Fruit fly (Drosophila melanogaster) whole organism, embryonic: ENCODE data around the gene Vav.

Source experiments
- Asciz ChIP-seq: fragments of 200-800 bp; sonication (Bioruptor generic); optimal IDR thresholded peaks from 2 replicates; lab custom pipeline; 2017; ENCODE audit warnings: missing biosample characterization, mild to moderate bottlenecking, missing genetic modification characterization, missing genetic modification reagents
- Awh ChIP-seq: fragments of 200-800 bp; sonication (Bioruptor generic); IDR thresholded peaks from 2 replicates; pipeline ENCODE4, ENCODE4 v1.3.6; 2022; ENCODE audit warnings: missing biosample characterization, missing genetic modification characterization
- Blimp-1 ChIP-seq: fragments of 200-800 bp; sonication (Bioruptor generic); optimal IDR thresholded peaks from 3 replicates; lab custom pipeline; 2018; ENCODE audit warnings: missing biosample characterization, missing genetic modification characterization, mild to moderate bottlenecking, moderate library complexity, missing genetic modification reagents
- CG10543 ChIP-seq: fragments of 200-800 bp; sonication (Bioruptor generic); optimal IDR thresholded peaks from 3 replicates; lab custom pipeline; 2017; ENCODE audit warnings: missing biosample characterization, mild to moderate bottlenecking, missing genetic modification characterization, moderate library complexity
- CG12236 ChIP-seq: fragments of 200-800 bp; sonication (Bioruptor generic); optimal IDR thresholded peaks from 2 replicates; lab custom pipeline; 2016; ENCODE audit warnings: missing biosample characterization, missing genetic modification characterization
- CG13123 ChIP-seq: fragments of 200-800 bp; sonication (Bioruptor generic); optimal IDR thresholded peaks from 2 replicates; lab custom pipeline; 2016; ENCODE audit warnings: missing biosample characterization, missing genetic modification characterization
- CG15011 ChIP-seq: fragments of 200-800 bp; sonication (Bioruptor generic); optimal IDR thresholded peaks from 3 replicates; lab custom pipeline; 2018; ENCODE audit warnings: missing biosample characterization, mild to moderate bottlenecking, missing genetic modification characterization
- CG16813 ChIP-seq: fragments of 200-800 bp; sonication (Bioruptor generic); IDR thresholded peaks from 3 replicates; pipeline ENCODE4 v1.3.6; 2022; ENCODE audit warnings: missing biosample characterization, missing genetic modification characterization; ENCODE audit not compliant: partially characterized antibody
- CG18619 ChIP-seq: fragments of 200-800 bp; sonication (Bioruptor generic); optimal IDR thresholded peaks from 3 replicates; lab custom pipeline; 2017; ENCODE audit warnings: missing biosample characterization, mild to moderate bottlenecking, missing genetic modification characterization
- CG31441 ChIP-seq: fragments of 200-800 bp; sonication (Bioruptor generic); IDR thresholded peaks from 2 replicates; pipeline ENCODE4 v1.3.6; 2022; ENCODE audit warnings: missing biosample characterization, missing genetic modification characterization
- CG32772 ChIP-seq: fragments of 200-800 bp; sonication (Bioruptor generic); IDR thresholded peaks from 2 replicates; pipeline ENCODE4 v1.3.6; 2022; ENCODE audit warnings: missing biosample characterization, missing genetic modification characterization
- CG34224 ChIP-seq: fragments of 200-800 bp; sonication (Bioruptor generic); IDR thresholded peaks from 3 replicates; pipeline ENCODE4 v1.3.6; 2022; ENCODE audit warnings: missing biosample characterization, missing genetic modification characterization; ENCODE audit not compliant: partially characterized antibody
- CG3995 ChIP-seq: fragments of 200-800 bp; sonication (Bioruptor generic); optimal IDR thresholded peaks from 3 replicates; lab custom pipeline; 2016; ENCODE audit warnings: missing biosample characterization, missing genetic modification characterization
- CG4617 ChIP-seq: fragments of 200-800 bp; sonication (Bioruptor generic); optimal IDR thresholded peaks from 3 replicates; lab custom pipeline; 2016; ENCODE audit warnings: missing biosample characterization, missing genetic modification characterization, borderline replicate concordance
- CG4854 ChIP-seq: fragments of 200-800 bp; sonication (Bioruptor generic); optimal IDR thresholded peaks from 2 replicates; lab custom pipeline; 2016; ENCODE audit warnings: missing biosample characterization, missing genetic modification characterization, inconsistent platforms
- CG8281 ChIP-seq: fragments of 200-800 bp; sonication (Bioruptor generic); optimal IDR thresholded peaks from 2 replicates; lab custom pipeline; 2018; ENCODE audit warnings: missing biosample characterization, mild to moderate bottlenecking, missing genetic modification characterization, moderate library complexity
- CG8388 ChIP-seq: fragments of 200-800 bp; sonication (Bioruptor generic); optimal IDR thresholded peaks from 2 replicates; lab custom pipeline; 2019; ENCODE audit warnings: missing biosample characterization, mild to moderate bottlenecking, missing genetic modification characterization, moderate library complexity
- CHES-1-like ChIP-seq: fragments of 200-800 bp; sonication (Bioruptor generic); optimal IDR thresholded peaks from 2 replicates; lab custom pipeline; 2016; ENCODE audit warnings: missing biosample characterization, missing genetic modification characterization
- Dek ChIP-seq: fragments of 200-800 bp; sonication (Bioruptor generic); optimal IDR thresholded peaks from 3 replicates; lab custom pipeline; 2019; ENCODE audit warnings: missing biosample characterization, mild to moderate bottlenecking, missing genetic modification characterization, moderate library complexity
- Dfd ChIP-seq, 2 experiments: fragments of >200 bp; optimal IDR thresholded peaks; 2 replicates each; lab custom pipeline; 2017; ENCODE audit warnings: missing biosample characterization in 2 of 2, missing genetic modification characterization in 2 of 2
- ERR ChIP-seq: fragments of 200-800 bp; sonication (Bioruptor generic); optimal IDR thresholded peaks from 2 replicates; lab custom pipeline; 2016; ENCODE audit warnings: missing biosample characterization, missing genetic modification characterization
- GATAe ChIP-seq: fragments of 200-800 bp; sonication (Bioruptor generic); conservative IDR thresholded peaks from 2 replicates; pipeline ENCODE4 v1.3.6; 2022; ENCODE audit warnings: missing biosample characterization, missing genetic modification characterization
- Hr3 ChIP-seq: fragments of 200-800 bp; sonication (Bioruptor generic); optimal IDR thresholded peaks from 3 replicates; lab custom pipeline; 2016; ENCODE audit warnings: missing biosample characterization, missing genetic modification characterization
- Hr51 ChIP-seq, 2 experiments: fragments of 200-800 bp; sonication (Bioruptor generic); optimal IDR thresholded peaks; 2 replicates in 1 of 2; 3 replicates in 1 of 2; lab custom pipeline; 2016 to 2018; ENCODE audit warnings: missing biosample characterization in 2 of 2, missing genetic modification characterization in 2 of 2, mild to moderate bottlenecking in 1 of 2, moderate library complexity in 1 of 2
- Hr78 ChIP-seq, 2 experiments: fragments of 200-800 bp in 1 of 2; fragments of >200 bp in 1 of 2; sonication (Bioruptor generic) in 1 of 2; optimal IDR thresholded peaks; 2 replicates each; lab custom pipeline; 2017 to 2019; ENCODE audit warnings: missing biosample characterization in 2 of 2, missing genetic modification characterization in 2 of 2, mild to moderate bottlenecking in 1 of 2, moderate library complexity in 1 of 2
- Jarid2 ChIP-seq: fragments of 200-800 bp; sonication (Bioruptor generic); optimal IDR thresholded peaks from 3 replicates; lab custom pipeline; 2017; ENCODE audit warnings: mild to moderate bottlenecking, missing biosample characterization, missing genetic modification reagents, missing genetic modification characterization
- Lpt ChIP-seq: fragments of >200 bp; optimal IDR thresholded peaks from 2 replicates; lab custom pipeline; 2018; ENCODE audit warnings: missing biosample characterization, missing genetic modification characterization
- Optix ChIP-seq: fragments of 200-800 bp; sonication (Bioruptor generic); IDR thresholded peaks from 3 replicates; pipeline ENCODE4 v1.3.6; 2022; ENCODE audit warnings: missing biosample characterization, missing genetic modification characterization
- Sin3A ChIP-seq: fragments of >200 bp; optimal IDR thresholded peaks from 2 replicates; lab custom pipeline; 2018
- Xbp1 ChIP-seq: fragments of 200-800 bp; sonication (Bioruptor generic); optimal IDR thresholded peaks from 3 replicates; lab custom pipeline; 2016; ENCODE audit warnings: missing biosample characterization, mild to moderate bottlenecking, missing genetic modification characterization
- az2 ChIP-seq: fragments of 200-800 bp; sonication (Bioruptor generic); optimal IDR thresholded peaks from 3 replicates; lab custom pipeline; 2016; ENCODE audit warnings: missing biosample characterization, missing genetic modification characterization
- cad ChIP-seq: fragments of >200 bp; optimal IDR thresholded peaks from 2 replicates; lab custom pipeline; 2017; ENCODE audit warnings: missing biosample characterization, missing genetic modification characterization
- cas ChIP-seq: fragments of 200-800 bp; sonication (Bioruptor generic); IDR thresholded peaks from 2 replicates; pipeline ENCODE4 v1.3.6; 2022; ENCODE audit warnings: missing biosample characterization, missing genetic modification characterization
- caup ChIP-seq: fragments of 200-800 bp; sonication (Bioruptor generic); optimal IDR thresholded peaks from 3 replicates; lab custom pipeline; 2017; ENCODE audit warnings: missing biosample characterization, mild to moderate bottlenecking, missing genetic modification characterization, moderate library complexity; ENCODE audit not compliant: severe bottlenecking
- dan ChIP-seq: fragments of 200-800 bp; sonication (Bioruptor generic); IDR thresholded peaks from 2 replicates; pipeline ENCODE4 v1.3.6; 2022; ENCODE audit warnings: missing biosample characterization, missing genetic modification characterization
- hb ChIP-seq: fragments of 200-800 bp; sonication (Bioruptor generic); IDR thresholded peaks from 3 replicates; pipeline ENCODE4 v1.3.6; 2022; ENCODE audit warnings: missing biosample characterization, missing genetic modification characterization; ENCODE audit not compliant: partially characterized antibody
- hbn ChIP-seq: fragments of 200-800 bp; sonication (Bioruptor generic); IDR thresholded peaks from 2 replicates; pipeline ENCODE4 v1.3.6; 2022; ENCODE audit warnings: missing biosample characterization, missing genetic modification characterization; ENCODE audit not compliant: partially characterized antibody
- ind ChIP-seq: fragments of 200-800 bp; sonication (Bioruptor generic); optimal IDR thresholded peaks from 3 replicates; lab custom pipeline; 2016; ENCODE audit warnings: missing biosample characterization, missing genetic modification characterization
- jing ChIP-seq: fragments of 200-800 bp; sonication (Bioruptor generic); optimal IDR thresholded peaks from 2 replicates; lab custom pipeline; 2018; ENCODE audit warnings: missing biosample characterization, mild to moderate bottlenecking, missing genetic modification characterization
- kay ChIP-seq: fragments of 200-800 bp; sonication (Bioruptor generic); optimal IDR thresholded peaks from 2 replicates; lab custom pipeline; 2016; ENCODE audit warnings: missing biosample characterization, missing genetic modification characterization
- luna ChIP-seq: fragments of 200-800 bp; sonication (Bioruptor generic); optimal IDR thresholded peaks from 2 replicates; lab custom pipeline; 2016; ENCODE audit warnings: missing biosample characterization, missing genetic modification characterization
- nom ChIP-seq: fragments of 200-800 bp; sonication (Bioruptor generic); optimal IDR thresholded peaks from 2 replicates; lab custom pipeline; 2017; ENCODE audit warnings: missing biosample characterization, missing genetic modification characterization, mild to moderate bottlenecking, moderate library complexity, missing genetic modification reagents
- oc ChIP-seq: fragments of 200-800 bp; sonication (Bioruptor generic); optimal IDR thresholded peaks from 2 replicates; lab custom pipeline; 2018; ENCODE audit warnings: missing biosample characterization, mild to moderate bottlenecking, missing genetic modification characterization, moderate library complexity
- pho ChIP-seq: fragments of 200-800 bp; sonication (Bioruptor generic); optimal IDR thresholded peaks from 2 replicates; lab custom pipeline; 2016; ENCODE audit warnings: missing biosample characterization, missing genetic modification characterization
- prd ChIP-seq, 3 experiments: fragments of >200 bp in 2 of 3; fragments of 200-800 bp in 1 of 3; sonication (Bioruptor generic) in 1 of 3; optimal IDR thresholded peaks in 2 of 3; IDR thresholded peaks in 1 of 3; 2 replicates in 2 of 3; 3 replicates in 1 of 3; pipeline versions ENCODE4 v1.3.6 to Lab custom; 2017 to 2022; ENCODE audit warnings: missing biosample characterization in 1 of 3, missing genetic modification characterization in 1 of 3
- sima ChIP-seq: fragments of 200-800 bp; sonication (Bioruptor generic); optimal IDR thresholded peaks from 2 replicates; lab custom pipeline; 2016; ENCODE audit warnings: missing biosample characterization, missing genetic modification characterization
- so ChIP-seq: fragments of 200-800 bp; sonication (Bioruptor generic); IDR thresholded peaks from 3 replicates; pipeline ENCODE4 v1.3.6; 2022; ENCODE audit warnings: missing biosample characterization, missing genetic modification characterization
- tio ChIP-seq: fragments of 200-800 bp; sonication (Bioruptor generic); optimal IDR thresholded peaks from 2 replicates; lab custom pipeline; 2017; ENCODE audit warnings: missing biosample characterization, missing genetic modification characterization, inconsistent platforms
- vvl ChIP-seq: fragments of 200-800 bp; sonication (Bioruptor generic); IDR thresholded peaks from 2 replicates; pipeline ENCODE4 v1.3.6; 2022; ENCODE audit warnings: missing biosample characterization, missing genetic modification characterization
- zen2 ChIP-seq: fragments of 200-800 bp; sonication (Bioruptor generic); IDR thresholded peaks from 3 replicates; pipeline ENCODE4 v1.3.6; 2022; ENCODE audit warnings: missing biosample characterization, missing genetic modification characterization; ENCODE audit not compliant: partially characterized antibody

Vav gene

DNA sequence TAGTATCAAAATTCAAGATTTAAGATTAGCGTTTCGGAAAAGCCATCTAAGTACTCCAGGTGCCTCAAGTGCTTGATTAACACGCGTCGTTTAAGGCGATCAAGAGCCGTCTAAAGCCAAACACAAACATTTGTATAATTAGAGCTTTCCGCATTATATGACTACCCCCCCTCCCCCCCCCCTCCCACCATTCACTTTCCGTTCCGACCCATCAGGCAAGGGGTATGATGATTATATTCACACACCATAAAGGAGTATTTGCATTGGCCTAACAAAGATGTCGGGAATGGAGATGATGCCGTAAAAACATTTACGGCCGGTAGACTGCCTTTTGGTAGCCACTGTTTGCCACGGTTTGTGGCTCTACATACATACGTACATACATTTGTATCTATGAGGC lies 44.9 kb downstream of the Vav start:
- no peak for TF ChIP-seq kay
- TF ChIP-seq Hr78 (GFP tag; optimal IDR thresholded peaks at IDR 0.05; lab: Kevin White, UChicago): no peak
- no peak for TF ChIP-seq CG12236 (GFP tag; lab: Kevin White, UChicago)
- TF ChIP-seq so (GFP tag; lab: Robert Waterston, UW): no peak
- TF ChIP-seq Optix: no peak
- peak; percentile 32 for TF ChIP-seq caup (GFP tag; lab: Kevin White, UChicago)
- TF ChIP-seq Xbp1 (GFP tag; lab: Kevin White, UChicago): no peak
- TF ChIP-seq CG8281 (tag; lab: Kevin White, UChicago): no peak
- TF ChIP-seq dan (GFP tag; lab: Robert Waterston, UW): no peak
- TF ChIP-seq CG8388 (GFP tag; lab: Kevin White, UChicago): peak; percentile 84
- no peak for TF ChIP-seq Hr3 (GFP tag; lab: Kevin White, UChicago)
- TF ChIP-seq Dfd (GFP tag; optimal IDR thresholded peaks at IDR 0.05; lab: Kevin White, UChicago): no peak
- peak; percentile 23 for TF ChIP-seq Asciz (GFP tag; lab: Kevin White, UChicago)
- TF ChIP-seq tio (GFP tag; lab: Kevin White, UChicago): no peak
- TF ChIP-seq CG31441 (GFP tag; lab: Robert Waterston, UW): 0 out of 2 replicates have a peak, but pooled peaks have one; percentile 32
- TF ChIP-seq CG4854 (GFP tag; lab: Kevin White, UChicago): no peak
- no peak for TF ChIP-seq CG16813 (GFP tag; lab: Robert Waterston, UW)
- no peak for TF ChIP-seq ind
- no peak for TF ChIP-seq pho (GFP tag; lab: Kevin White, UChicago)
- TF ChIP-seq Blimp-1 (GFP tag; lab: Kevin White, UChicago): no peak
- TF ChIP-seq Hr51 (GFP tag; optimal IDR thresholded peaks at IDR 0.05; lab: Kevin White, UChicago): peak in 1 of 2 experiments; percentile 32
- TF ChIP-seq CHES-1-like (GFP tag; lab: Kevin White, UChicago): no peak
- no peak for TF ChIP-seq luna (GFP tag; lab: Kevin White, UChicago)
- no peak for TF ChIP-seq cad
- TF ChIP-seq oc (tag; lab: Kevin White, UChicago): no peak
- no peak for TF ChIP-seq Dek (tag; lab: Kevin White, UChicago)
- TF ChIP-seq hb (GFP tag; lab: Robert Waterston, UW): no peak
- TF ChIP-seq zen2 (GFP tag; lab: Robert Waterston, UW): no peak
- no peak for TF ChIP-seq Lpt (GFP tag; lab: Kevin White, UChicago)
- TF ChIP-seq cas: no peak
- TF ChIP-seq sima: no peak
- TF ChIP-seq CG3995: no peak
- TF ChIP-seq vvl: no peak
- no peak for TF ChIP-seq hbn (GFP tag; lab: Robert Waterston, UW)
- peak; percentile 27 for TF ChIP-seq CG18619 (GFP tag; lab: Kevin White, UChicago)
- TF ChIP-seq CG32772 (GFP tag; lab: Robert Waterston, UW): no peak
- TF ChIP-seq CG10543 (GFP tag; lab: Kevin White, UChicago): peak; percentile 57
- no peak for TF ChIP-seq Jarid2
- no peak for TF ChIP-seq GATAe (GFP tag; lab: Robert Waterston, UW)
- TF ChIP-seq az2 (GFP tag; lab: Kevin White, UChicago): no peak
- no peak for TF ChIP-seq nom (GFP tag; lab: Kevin White, UChicago)
- no peak for TF ChIP-seq prd (optimal IDR thresholded peaks at IDR 0.05; lab: Kevin White, UChicago)
- TF ChIP-seq prd (GFP tag; IDR thresholded peaks at IDR 0.05; lab: Robert Waterston, UW): no peak
- no peak for TF ChIP-seq jing (GFP tag; lab: Kevin White, UChicago)
- no peak for TF ChIP-seq Sin3A (lab: Kevin White, UChicago)
- TF ChIP-seq CG15011 (GFP tag; lab: Kevin White, UChicago): peak; percentile 1
- no peak for TF ChIP-seq CG4617 (GFP tag; lab: Kevin White, UChicago)
- TF ChIP-seq CG34224: no peak
- no peak for TF ChIP-seq CG13123 (GFP tag; lab: Kevin White, UChicago)
- TF ChIP-seq ERR (GFP tag; lab: Kevin White, UChicago): no peak
- no peak for TF ChIP-seq Awh (GFP tag; lab: Robert Waterston, UW)
